Worm (Caenorhabditis elegans) whole organism, L4 larva: ENCODE results near the gene hpo-19.

ENCODE experiments used
- F44E2.7 ChIP-seq: fragments of 200-800 bp; sonication (Bioruptor generic); IDR thresholded peaks from 2 replicates; pipeline ENCODE4 v2.1.2; 2022; ENCODE audit warnings: missing genetic modification characterization, missing compliant biosample characterization
- T20F7.1 ChIP-seq: fragments of 200-800 bp; sonication (Bioruptor generic); optimal IDR thresholded peaks from 2 replicates; lab custom pipeline; 2018; ENCODE audit warnings: mild to moderate bottlenecking, missing genetic modification characterization, missing compliant biosample characterization
- T26A8.4 ChIP-seq: fragments of 200-800 bp; sonication (Bioruptor generic); IDR thresholded peaks from 2 replicates; pipeline ENCODE4 v1.3.6; 2022; ENCODE audit warnings: missing genetic modification characterization, missing compliant biosample characterization
- Y48G9A.11 ChIP-seq: fragments of 200-800 bp; sonication (Bioruptor generic); IDR thresholded peaks from 2 replicates; pipeline ENCODE4 v1.3.6; 2022; ENCODE audit warnings: missing genetic modification reagents, missing genetic modification characterization, missing compliant biosample characterization
- Y75B8A.6 ChIP-seq: fragments of 200-800 bp; sonication (Bioruptor generic); IDR thresholded peaks from 2 replicates; pipeline ENCODE4 v1.3.6; 2022; ENCODE audit warnings: missing genetic modification reagents, missing genetic modification characterization, missing compliant biosample characterization
- ama-1 ChIP-seq: fragments of 150-350 bp; optimal IDR thresholded peaks from 2 replicates; lab custom pipeline; 2014; ENCODE audit warnings: inconsistent platforms, mixed read lengths
- ceh-82 ChIP-seq: sonication (generic microtip); optimal IDR thresholded peaks from 2 replicates; lab custom pipeline; 2017; ENCODE audit warnings: missing biosample characterization, missing genetic modification characterization
- ctbp-1 ChIP-seq: fragments of 200-800 bp; sonication (Bioruptor generic); IDR thresholded peaks from 2 replicates; pipeline ENCODE4 v1.3.6; 2022; ENCODE audit warnings: missing genetic modification reagents, missing genetic modification characterization, missing compliant biosample characterization
- daf-12 ChIP-seq: fragments of 150-350 bp; optimal IDR thresholded peaks from 2 replicates; lab custom pipeline; 2014; ENCODE audit warnings: missing biosample characterization, missing genetic modification reagents, missing genetic modification characterization
- daf-16 ChIP-seq, 3 experiments: sonication (generic microtip); optimal IDR thresholded peaks; 2 replicates each; lab custom pipeline; 2016 to 2017; ENCODE audit warnings: missing genetic modification characterization in 3 of 3, missing genetic modification reagents in 3 of 3, mild to moderate bottlenecking in 2 of 3, missing compliant biosample characterization in 2 of 3, missing biosample characterization in 1 of 3, moderate library complexity in 1 of 3
- daf-19 ChIP-seq: fragments of 200-800 bp; sonication (Bioruptor generic); conservative IDR thresholded peaks from 2 replicates; pipeline ENCODE4 v1.3.6; 2022; ENCODE audit warnings: missing genetic modification characterization, missing compliant biosample characterization
- daf-8 ChIP-seq: fragments of 200-800 bp; sonication (Bioruptor generic); IDR thresholded peaks from 2 replicates; pipeline ENCODE4 v1.3.6; 2022; ENCODE audit warnings: missing genetic modification characterization, missing compliant biosample characterization
- dmd-6 ChIP-seq: fragments of 200-800 bp; sonication (Bioruptor generic); IDR thresholded peaks from 2 replicates; pipeline ENCODE4 v1.3.6; 2022; ENCODE audit warnings: missing genetic modification reagents, missing genetic modification characterization, missing compliant biosample characterization
- dpl-1 ChIP-seq: fragments of 150-350 bp; optimal IDR thresholded peaks from 2 replicates; lab custom pipeline; 2014; ENCODE audit warnings: missing biosample characterization, missing genetic modification reagents, missing genetic modification characterization
- dve-1 ChIP-seq: sonication (generic microtip); optimal IDR thresholded peaks from 2 replicates; lab custom pipeline; 2017; ENCODE audit warnings: antibody characterized with exemption, mild to moderate bottlenecking, missing genetic modification characterization, missing compliant biosample characterization; ENCODE audit not compliant: insufficient read depth
- fos-1 ChIP-seq: fragments of 150-350 bp; optimal IDR thresholded peaks from 2 replicates; lab custom pipeline; 2014; ENCODE audit warnings: missing biosample characterization, missing genetic modification characterization
- hif-1 ChIP-seq, 2 experiments: sonication (generic microtip); optimal IDR thresholded peaks; 2 replicates each; lab custom pipeline; 2016 to 2017; ENCODE audit warnings: missing compliant biosample characterization in 2 of 2, missing genetic modification characterization in 2 of 2, missing genetic modification reagents in 2 of 2, missing genotype in 2 of 2, mild to moderate bottlenecking in 1 of 2
- hlh-11 ChIP-seq: fragments of 200-800 bp; sonication (Bioruptor generic); optimal IDR thresholded peaks from 2 replicates; lab custom pipeline; 2018; ENCODE audit warnings: mild to moderate bottlenecking, missing genetic modification characterization, missing compliant biosample characterization
- hlh-30 ChIP-seq: sonication (generic microtip); optimal IDR thresholded peaks from 2 replicates; lab custom pipeline; 2017; ENCODE audit warnings: antibody characterized with exemption, mild to moderate bottlenecking, missing genetic modification characterization, missing compliant biosample characterization; ENCODE audit not compliant: insufficient read depth
- hmg-1.1 ChIP-seq: fragments of 200-800 bp; sonication (Bioruptor generic); IDR thresholded peaks from 2 replicates; pipeline ENCODE4 v1.3.6; 2022; ENCODE audit warnings: missing genetic modification reagents, missing genetic modification characterization, missing compliant biosample characterization
- lim-7 ChIP-seq: fragments of 200-800 bp; sonication (Bioruptor generic); IDR thresholded peaks from 2 replicates; pipeline ENCODE4 v1.3.6; 2022; ENCODE audit warnings: missing genetic modification characterization, missing compliant biosample characterization
- lin-1 ChIP-seq: fragments of 200-800 bp; sonication (Bioruptor generic); IDR thresholded peaks from 2 replicates; pipeline ENCODE4 v1.3.6; 2022; ENCODE audit warnings: missing genetic modification reagents, missing genetic modification characterization, missing compliant biosample characterization
- lsy-2 ChIP-seq, 2 experiments: fragments of 150-350 bp in 1 of 2; sonication (generic microtip) in 1 of 2; optimal IDR thresholded peaks; 2 replicates each; lab custom pipeline; 2014 to 2017; ENCODE audit warnings: missing biosample characterization in 2 of 2, missing genetic modification characterization in 2 of 2
- mdl-1 ChIP-seq, 2 experiments: fragments of 150-350 bp in 1 of 2; sonication (generic microtip) in 1 of 2; optimal IDR thresholded peaks; 2 replicates each; lab custom pipeline; 2014 to 2017; ENCODE audit warnings: missing biosample characterization in 2 of 2, missing genetic modification characterization in 2 of 2
- mep-1 ChIP-seq: fragments of 150-350 bp; sonication (generic microtip); optimal IDR thresholded peaks from 3 replicates; lab custom pipeline; 2014; ENCODE audit warnings: missing biosample characterization, missing genetic modification characterization
- mxl-3 ChIP-seq: fragments of 200-800 bp; sonication (Bioruptor generic); optimal IDR thresholded peaks from 2 replicates; lab custom pipeline; 2018; ENCODE audit warnings: mild to moderate bottlenecking, missing genetic modification characterization, missing compliant biosample characterization
- nhr-10 ChIP-seq: fragments of 150-350 bp; optimal IDR thresholded peaks from 2 replicates; lab custom pipeline; 2014; ENCODE audit warnings: missing biosample characterization, missing genetic modification characterization
- nhr-102 ChIP-seq: sonication (generic microtip); optimal IDR thresholded peaks from 2 replicates; lab custom pipeline; 2016; ENCODE audit warnings: mild to moderate bottlenecking, missing genetic modification characterization, moderate library complexity, missing compliant biosample characterization
- nhr-237 ChIP-seq: sonication (generic microtip); optimal IDR thresholded peaks from 2 replicates; lab custom pipeline; 2017; ENCODE audit warnings: missing biosample characterization, missing genetic modification characterization
- nhr-28 ChIP-seq: fragments of 150-350 bp; optimal IDR thresholded peaks from 2 replicates; lab custom pipeline; 2014; ENCODE audit warnings: missing biosample characterization, missing genetic modification characterization
- nhr-48 ChIP-seq: sonication (generic microtip); optimal IDR thresholded peaks from 2 replicates; lab custom pipeline; 2016; ENCODE audit warnings: mild to moderate bottlenecking, missing genetic modification characterization, missing compliant biosample characterization
- nhr-77 ChIP-seq: fragments of 150-350 bp; optimal IDR thresholded peaks from 2 replicates; lab custom pipeline; 2014; ENCODE audit warnings: missing biosample characterization, missing genetic modification characterization
- php-3 ChIP-seq: fragments of 200-800 bp; sonication (Bioruptor generic); IDR thresholded peaks from 2 replicates; pipeline ENCODE4 v1.3.6; 2022; ENCODE audit warnings: missing genetic modification reagents, missing genetic modification characterization, missing compliant biosample characterization
- pqm-1 ChIP-seq: sonication (generic microtip); optimal IDR thresholded peaks from 2 replicates; lab custom pipeline; 2017; ENCODE audit warnings: missing biosample characterization, missing genetic modification characterization
- tra-1 ChIP-seq: fragments of 200-800 bp; sonication (Bioruptor generic); IDR thresholded peaks from 2 replicates; pipeline ENCODE4 v1.3.6; 2022; ENCODE audit warnings: missing genetic modification reagents, missing genetic modification characterization, missing compliant biosample characterization

hpo-19 gene

ce11 chrV:6411161-6411560, 25.3 kb upstream of the hpo-19 start (continued):
- TF ChIP-seq Y48G9A.11 (GFP tag; lab: Robert Waterston, UW) (no peak), hlh-30 (tag; lab: Kevin White, UChicago) (peak; percentile 50), lsy-2 (tag; optimal IDR thresholded peaks at IDR 0.05; lab: Kevin White, UChicago) (peak in 1 of 2 experiments; percentile 38), nhr-237 (no peak), ceh-82 (tag; lab: Kevin White, UChicago) (no peak), hlh-11 (tag; lab: Kevin White, UChicago) (peak; percentile 72), F44E2.7 (GFP tag; lab: Robert Waterston, UW) (no peak), T20F7.1 (GFP tag; lab: Kevin White, UChicago) (peak; percentile 31), daf-12 (no peak)

- TF ChIP-seq php-3 (peak; percentile 70; the same call in 1 of the 2 replicates), lin-1 (GFP tag; lab: Robert Waterston, UW) (peak; percentile 78), fos-1 (tag; lab: Kevin White, UChicago) (no peak), daf-16 (GFP tag; optimal IDR thresholded peaks at IDR 0.05; lab: Kevin White, UChicago) (peak in 1 of 2 experiments; percentile 41), daf-16 (tag; optimal IDR thresholded peaks at IDR 0.05; lab: Kevin White, UChicago) (peak; percentile 52), mxl-3 (GFP tag; lab: Kevin White, UChicago) (peak; percentile 57), mep-1 (peak; percentile 30), hlh-11 (tag; lab: Kevin White, UChicago) (peak; percentile 85), nhr-10 (tag; lab: Kevin White, UChicago) (no peak), hmg-1.1 (GFP tag; lab: Robert Waterston, UW) (no peak), mdl-1 (tag; optimal IDR thresholded peaks at IDR 0.05; lab: Kevin White, UChicago) (peak in 1 of 2 experiments; percentile 46), nhr-77 (tag; lab: Kevin White, UChicago) (no peak), T20F7.1 (GFP tag; lab: Kevin White, UChicago) (peak; percentile 35), hif-1 (tag; optimal IDR thresholded peaks at IDR 0.05; lab: Kevin White, UChicago) (no peak), nhr-28 (peak; percentile 87), tra-1 (peak; percentile 80; the same call in 1 of the 2 replicates), ctbp-1 (GFP tag; lab: Robert Waterston, UW) (no peak), dmd-6 (GFP tag; lab: Robert Waterston, UW) (peak; percentile 90), dpl-1 (GFP tag; lab: Kevin White, UChicago) (no peak), nhr-102 (tag; lab: Kevin White, UChicago) (peak; percentile 72), ama-1 (lab: Kevin White, UChicago) (no peak), daf-19 (GFP tag; lab: Robert Waterston, UW) (no peak), dve-1 (tag; lab: Kevin White, UChicago) (peak; percentile 86), nhr-48 (tag; lab: Kevin White, UChicago) (peak; percentile 71), pqm-1 (peak; percentile 97)
Observed at ce11 chrV:6413057-6413456, 23.4 kb upstream of the hpo-19 start.

- TF ChIP-seq lim-7 (GFP tag; lab: Robert Waterston, UW) = no peak
- TF ChIP-seq daf-8 (GFP tag; lab: Robert Waterston, UW) = no peak
- TF ChIP-seq daf-16 (GFP tag; optimal IDR thresholded peaks at IDR 0.05; lab: Kevin White, UChicago) = no peak
- TF ChIP-seq daf-16 (tag; optimal IDR thresholded peaks at IDR 0.05; lab: Kevin White, UChicago) = peak; percentile 40
- TF ChIP-seq dve-1 (tag; lab: Kevin White, UChicago) = peak; percentile 37
- peak; percentile 60 for TF ChIP-seq dmd-6 (GFP tag; lab: Robert Waterston, UW)
- peak; percentile 69 for TF ChIP-seq pqm-1
- TF ChIP-seq hlh-11 (tag; lab: Kevin White, UChicago) = peak; percentile 28
- 0 out of 2 replicates have a peak, but pooled peaks have one; percentile 42 for TF ChIP-seq php-3
- TF ChIP-seq Y75B8A.6 (GFP tag; lab: Robert Waterston, UW) = no peak
- no peak for TF ChIP-seq daf-12
- peak; percentile 60 for TF ChIP-seq nhr-28
- no peak for TF ChIP-seq T26A8.4 (GFP tag; lab: Robert Waterston, UW)
- TF ChIP-seq, all 104 proteins: peak for 7
Observed at ce11 chrV:6414469-6414868, 22.0 kb upstream of the hpo-19 start.
